Fruit fly (Drosophila melanogaster) whole organism, pupa: ENCODE measurements around the gene gd.

Experiments used
- CG10348 ChIP-seq: fragments of 200-800 bp; sonication (Bioruptor generic); IDR thresholded peaks from 2 replicates; pipeline ENCODE4 v1.3.6; 2022; ENCODE audit warnings: missing biosample characterization, missing genetic modification characterization
- CG14655 ChIP-seq: fragments of 200-800 bp; sonication (Bioruptor generic); optimal IDR thresholded peaks from 3 replicates; lab custom pipeline; 2017; ENCODE audit warnings: mild to moderate bottlenecking, missing biosample characterization, missing genetic modification reagents, missing genetic modification characterization
- CG34367 ChIP-seq: fragments of 200-800 bp; sonication (Bioruptor generic); optimal IDR thresholded peaks from 2 replicates; lab custom pipeline; 2018; ENCODE audit warnings: missing biosample characterization, mild to moderate bottlenecking, missing genetic modification characterization
- CG4496 ChIP-seq: fragments of 200-800 bp; sonication (Bioruptor generic); IDR thresholded peaks from 3 replicates; pipeline ENCODE4 v1.3.6; 2022; ENCODE audit warnings: missing biosample characterization, missing genetic modification characterization
- CG8159 ChIP-seq: fragments of 200-800 bp; sonication (Bioruptor generic); optimal IDR thresholded peaks from 3 replicates; lab custom pipeline; 2018; ENCODE audit warnings: missing biosample characterization, mild to moderate bottlenecking, missing genetic modification characterization, moderate library complexity
- CG8301 ChIP-seq: fragments of 200-800 bp; sonication (Bioruptor generic); optimal IDR thresholded peaks from 2 replicates; lab custom pipeline; 2018; ENCODE audit warnings: missing biosample characterization, mild to moderate bottlenecking, missing genetic modification characterization
- CG9948 ChIP-seq: fragments of 200-800 bp; sonication (Bioruptor generic); optimal IDR thresholded peaks from 2 replicates; lab custom pipeline; 2018; ENCODE audit warnings: missing biosample characterization, mild to moderate bottlenecking, missing genetic modification characterization, moderate library complexity
- D1 ChIP-seq: fragments of 200-800 bp; sonication (Bioruptor generic); optimal IDR thresholded peaks from 2 replicates; lab custom pipeline; 2018; ENCODE audit warnings: missing biosample characterization, mild to moderate bottlenecking, missing genetic modification characterization, moderate library complexity
- EcR ChIP-seq: fragments of 200-800 bp; sonication (Bioruptor generic); optimal IDR thresholded peaks from 3 replicates; lab custom pipeline; 2019; ENCODE audit warnings: missing biosample characterization, missing genetic modification characterization, mild to moderate bottlenecking, moderate library complexity, missing genetic modification reagents
- Ets98B ChIP-seq: fragments of 200-800 bp; sonication (Bioruptor generic); IDR thresholded peaks from 2 replicates; pipeline ENCODE4 v1.3.6; 2022; ENCODE audit warnings: missing biosample characterization, missing genetic modification characterization
- Pif1B ChIP-seq: fragments of 200-800 bp; sonication (Bioruptor generic); optimal IDR thresholded peaks from 3 replicates; lab custom pipeline; 2016; ENCODE audit warnings: missing biosample characterization, missing genetic modification characterization
- fd96Ca ChIP-seq: fragments of 200-800 bp; sonication (Bioruptor generic); IDR thresholded peaks from 3 replicates; pipeline ENCODE4 v1.3.6; 2022; ENCODE audit warnings: missing biosample characterization, missing genetic modification characterization
- gl ChIP-seq: fragments of 200-800 bp; sonication (Bioruptor generic); optimal IDR thresholded peaks from 2 replicates; lab custom pipeline; 2018; ENCODE audit warnings: missing biosample characterization, mild to moderate bottlenecking, missing genetic modification characterization
- rn ChIP-seq: fragments of 200-800 bp; sonication (Bioruptor generic); IDR thresholded peaks from 2 replicates; pipeline ENCODE4 v1.3.6; 2022; ENCODE audit warnings: missing biosample characterization, missing genetic modification characterization

- TF ChIP-seq CG14655 (no peak), CG8159 (no peak), EcR (GFP tag; lab: Kevin White, UChicago) (no peak), CG10348 (no peak), CG8301 (tag; lab: Kevin White, UChicago) (no peak), CG9948 (no peak), D1 (tag; lab: Kevin White, UChicago) (no peak), gl (tag; lab: Kevin White, UChicago) (no peak), Pif1B (no peak), Ets98B (no peak), fd96Ca (no peak), CG4496 (no peak), rn (GFP tag; lab: Robert Waterston, UW) (no peak), CG34367 (no peak)
Observed at dm6 chrX:11988912-11989311, 1.3 kb upstream of the gd start, which contains the start of gene tsg.
